Fruit fly (Drosophila melanogaster): ENCODE data around the gene Gyc88E.

Gene Gyc88E

DNA sequence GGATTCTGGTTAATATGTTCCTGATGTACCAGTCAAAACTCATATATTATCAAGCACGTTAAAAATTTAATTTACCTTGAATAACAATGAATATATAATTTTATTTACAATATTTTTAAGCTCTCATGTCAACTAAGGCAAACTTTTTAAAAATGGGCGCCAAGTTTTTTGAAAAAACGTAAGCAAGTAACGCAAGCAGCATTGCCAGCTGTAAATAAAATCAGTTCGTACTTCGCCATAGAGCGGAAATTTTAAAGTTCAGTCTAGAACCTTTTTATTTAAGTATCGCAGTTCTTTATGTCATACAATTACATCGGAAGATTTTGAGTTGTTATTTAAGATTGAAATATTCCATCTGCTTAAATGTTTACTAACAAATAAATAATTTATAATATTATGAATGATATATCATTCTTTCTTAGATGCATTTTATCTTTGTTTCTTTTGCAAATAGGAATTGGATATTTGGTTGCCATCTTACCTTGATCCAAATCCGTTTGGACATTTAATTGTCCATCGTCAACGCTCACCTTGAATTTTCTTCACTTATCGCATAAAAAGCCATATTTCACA lies 2.2 kb upstream of the Gyc88E start:
- no peak for TF ChIP-seq Pif1B (GFP tag; optimal IDR thresholded peaks at IDR 0.05)
- TF ChIP-seq CG8301 (tag; optimal IDR thresholded peaks at IDR 0.05): no peak
- TF ChIP-seq Ets98B (GFP tag; IDR thresholded peaks at IDR 0.05): no peak
- no peak for TF ChIP-seq rn (GFP tag; IDR thresholded peaks at IDR 0.05)
- TF ChIP-seq CG10348 (GFP tag; IDR thresholded peaks at IDR 0.05): no peak

dm6 chr3R:15148562-15148961 lies 1.6 kb upstream of the Gyc88E start:
- TF ChIP-seq fd96Ca (GFP tag; IDR thresholded peaks at IDR 0.05): no peak
- TF ChIP-seq CG17806 (tag; optimal IDR thresholded peaks at IDR 0.05): no peak
- TF ChIP-seq CG4496 (GFP tag; IDR thresholded peaks at IDR 0.05): no peak
- no peak for TF ChIP-seq CG15710 (tag; optimal IDR thresholded peaks at IDR 0.05)
- no peak for TF ChIP-seq CG10348 (GFP tag; IDR thresholded peaks at IDR 0.05)
- no peak for TF ChIP-seq CG14655 (GFP tag; optimal IDR thresholded peaks at IDR 0.05)
- TF ChIP-seq CG34367 (tag; optimal IDR thresholded peaks at IDR 0.05): no peak
- no peak for TF ChIP-seq Pif1A (GFP tag; optimal IDR thresholded peaks at IDR 0.05)
- no peak for TF ChIP-seq CG32121 (GFP tag; IDR thresholded peaks at IDR 0.05)
- TF ChIP-seq CG12605 (GFP tag; IDR thresholded peaks at IDR 0.05): no peak
- no peak for TF ChIP-seq CG8301 (tag; optimal IDR thresholded peaks at IDR 0.05)

dm6 chr3R:15177230-15177629 lies 27.1 kb downstream of the Gyc88E start:
- TF ChIP-seq CG32121 (GFP tag; IDR thresholded peaks at IDR 0.05): 0 out of 2 replicates have a peak, but pooled peaks have one; percentile 28
- no peak for TF ChIP-seq CG34367 (tag; optimal IDR thresholded peaks at IDR 0.05)

dm6 chr3R:15181467-15181866 lies 31.3 kb downstream of the Gyc88E start, which contains the start of gene Mf:
TSS of gene Mf (minus strand) at chr3R:15181510.
- TF ChIP-seq gl (tag; optimal IDR thresholded peaks at IDR 0.05): no peak
- no peak for TF ChIP-seq CG9948 (tag; optimal IDR thresholded peaks at IDR 0.05)
- TF ChIP-seq fd96Ca (GFP tag; IDR thresholded peaks at IDR 0.05): no peak
- no peak for TF ChIP-seq CG4496 (GFP tag; IDR thresholded peaks at IDR 0.05)
- TF ChIP-seq Pif1B (GFP tag; optimal IDR thresholded peaks at IDR 0.05): no peak
- no peak for TF ChIP-seq EcR (GFP tag; optimal IDR thresholded peaks at IDR 0.05)
- no peak for TF ChIP-seq Ets98B (GFP tag; IDR thresholded peaks at IDR 0.05)
- TF ChIP-seq CG8301 (tag; optimal IDR thresholded peaks at IDR 0.05): no peak
- no peak for TF ChIP-seq CG14655 (GFP tag; optimal IDR thresholded peaks at IDR 0.05)
- no peak for TF ChIP-seq CG10348 (GFP tag; IDR thresholded peaks at IDR 0.05)
- TF ChIP-seq Snoo (tag; optimal IDR thresholded peaks at IDR 0.05): no peak
- no peak for TF ChIP-seq CG32121 (GFP tag; IDR thresholded peaks at IDR 0.05)

dm6 chr3R:15196134-15197034 lies 46.2 kb downstream of the Gyc88E start, which contains the start of the genes Kpc1 and CG42542:
TSS of gene Kpc1 (minus strand) at chr3R:15196210.
TSS of gene CG42542 (plus strand) at chr3R:15196598.
- TF ChIP-seq CG9948 (tag; optimal IDR thresholded peaks at IDR 0.05) (no peak), CG15710 (tag; optimal IDR thresholded peaks at IDR 0.05) (peak; percentile 43), Pif1A (GFP tag; optimal IDR thresholded peaks at IDR 0.05) (peak; percentile 10), CG4496 (GFP tag; IDR thresholded peaks at IDR 0.05) (peak; percentile 69), CG8301 (tag; optimal IDR thresholded peaks at IDR 0.05) (peak; percentile 29), CG8159 (tag; optimal IDR thresholded peaks at IDR 0.05) (peak; percentile 58), CG12605 (GFP tag; IDR thresholded peaks at IDR 0.05) (0 out of 2 replicates have a peak, but pooled peaks have one; percentile 23), CG13204 (GFP tag; optimal IDR thresholded peaks at IDR 0.05) (no peak), CG17806 (tag; optimal IDR thresholded peaks at IDR 0.05) (peak; percentile 50), EcR (GFP tag; optimal IDR thresholded peaks at IDR 0.05) (no peak), D1 (tag; optimal IDR thresholded peaks at IDR 0.05) (no peak), Ets98B (GFP tag; IDR thresholded peaks at IDR 0.05) (no peak; the same call in none of the 2 replicates), CG32121 (GFP tag; IDR thresholded peaks at IDR 0.05) (peak; percentile 44; the same call in 1 of the 2 replicates), CG10348 (GFP tag; IDR thresholded peaks at IDR 0.05) (no peak), CG14655 (GFP tag; optimal IDR thresholded peaks at IDR 0.05) (no peak), Pif1B (GFP tag; optimal IDR thresholded peaks at IDR 0.05) (no peak), CG34367 (tag; optimal IDR thresholded peaks at IDR 0.05) (peak; percentile 30), fd96Ca (GFP tag; IDR thresholded peaks at IDR 0.05) (0 out of 3 replicates have a peak, but pooled peaks have one; percentile 40), Snoo (tag; optimal IDR thresholded peaks at IDR 0.05) (no peak), gl (tag; optimal IDR thresholded peaks at IDR 0.05) (no peak), rn (GFP tag; IDR thresholded peaks at IDR 0.05) (no peak)

dm6 chr3R:15197373-15197772 lies 47.2 kb downstream of the Gyc88E start:
- TF ChIP-seq Snoo (tag; optimal IDR thresholded peaks at IDR 0.05) (no peak), CG9948 (tag; optimal IDR thresholded peaks at IDR 0.05) (no peak), gl (tag; optimal IDR thresholded peaks at IDR 0.05) (peak; percentile 6), CG8159 (tag; optimal IDR thresholded peaks at IDR 0.05) (no peak)
